Worm (Caenorhabditis elegans) whole organism, late embryonic: ENCODE results near the gene ttm-1.

ENCODE experiments used
- ama-1 ChIP-seq: fragments of 150-350 bp; optimal IDR thresholded peaks from 2 replicates; lab custom pipeline; 2014
- ceh-48 ChIP-seq: sonication (generic microtip); optimal IDR thresholded peaks from 2 replicates; lab custom pipeline; 2016; ENCODE audit warnings: missing genetic modification characterization, inconsistent platforms, missing compliant biosample characterization
- dve-1 ChIP-seq: sonication (generic microtip); optimal IDR thresholded peaks from 2 replicates; lab custom pipeline; 2017; ENCODE audit warnings: antibody characterized with exemption, mild to moderate bottlenecking, missing genetic modification characterization, missing compliant biosample characterization
- ets-4 ChIP-seq: sonication (generic microtip); optimal IDR thresholded peaks from 2 replicates; lab custom pipeline; 2016; ENCODE audit warnings: missing genetic modification characterization, missing compliant biosample characterization
- fkh-10 ChIP-seq: fragments of 150-350 bp; optimal IDR thresholded peaks from 2 replicates; lab custom pipeline; 2014; ENCODE audit warnings: missing biosample characterization, missing genetic modification reagents, missing genetic modification characterization
- lin-11 ChIP-seq: fragments of 200-800 bp; sonication (Bioruptor generic); optimal IDR thresholded peaks from 2 replicates; lab custom pipeline; 2018; ENCODE audit warnings: mild to moderate bottlenecking, missing genetic modification characterization, missing compliant biosample characterization
- madf-2 ChIP-seq: sonication (generic microtip); optimal IDR thresholded peaks from 2 replicates; lab custom pipeline; 2017; ENCODE audit warnings: missing genetic modification characterization, missing compliant biosample characterization
- pha-4 ChIP-seq: fragments of 150-350 bp; optimal IDR thresholded peaks from 2 replicates; lab custom pipeline; 2018; ENCODE audit warnings: missing biosample characterization, missing genetic modification reagents, missing genetic modification characterization
- pqm-1 ChIP-seq: sonication (generic microtip); optimal IDR thresholded peaks from 2 replicates; lab custom pipeline; 2016; ENCODE audit warnings: missing genetic modification characterization, missing compliant biosample characterization
- rnt-1 ChIP-seq: sonication (generic microtip); optimal IDR thresholded peaks from 2 replicates; lab custom pipeline; 2016; ENCODE audit warnings: missing genetic modification characterization, missing compliant biosample characterization
- syd-9 ChIP-seq: sonication (generic microtip); optimal IDR thresholded peaks from 2 replicates; lab custom pipeline; 2016; ENCODE audit warnings: mild to moderate bottlenecking, missing genetic modification characterization, moderate library complexity, missing compliant biosample characterization
- tbx-2 ChIP-seq: sonication (generic microtip); optimal IDR thresholded peaks from 2 replicates; lab custom pipeline; 2016; ENCODE audit warnings: missing genetic modification characterization, missing compliant biosample characterization

- TF ChIP-seq ama-1 (no peak), ets-4 (tag; lab: Kevin White, UChicago) (no peak), rnt-1 (tag; lab: Kevin White, UChicago) (no peak), dve-1 (tag; lab: Kevin White, UChicago) (no peak), pha-4 (tag; lab: Kevin White, UChicago) (no peak), ceh-48 (tag; lab: Kevin White, UChicago) (no peak), lin-11 (no peak), fkh-10 (GFP tag; lab: Kevin White, UChicago) (no peak), madf-2 (tag; lab: Kevin White, UChicago) (no peak), tbx-2 (no peak), syd-9 (tag; lab: Kevin White, UChicago) (no peak), pqm-1 (tag; lab: Kevin White, UChicago) (no peak)
These were observed 5.6 kb upstream of the ttm-1 start, which contains the start of gene bckd-1A for ce11 chrIII:12972398-12972797.
